Fruit fly (Drosophila melanogaster): ENCODE measurements around the gene PDCD-5.

PDCD-5 gene

dm6 chr3L:16211156-16211935 is 20.5 kb downstream of the PDCD-5 start (continued):
- TF ChIP-seq Sox15 (GFP tag; optimal IDR thresholded peaks at IDR 0.05) (peak; percentile 58), achi (GFP tag; optimal IDR thresholded peaks at IDR 0.05) (peak; percentile 81), OdsH (GFP tag; optimal IDR thresholded peaks at IDR 0.05) (peak; percentile 87), svp (GFP tag) (peak; percentile 70), CG8319 (GFP tag; optimal IDR thresholded peaks at IDR 0.05) (peak; percentile 53), CG11762 (GFP tag; optimal IDR thresholded peaks at IDR 0.05; ENCODE audit: insufficient read depth) (peak; percentile 32), CG11902 (GFP tag; optimal IDR thresholded peaks at IDR 0.05) (peak; percentile 50), eg (GFP tag; IDR thresholded peaks at IDR 0.05) (peak; percentile 55; the same call in 2 of the 3 replicates), CG32006 (GFP tag; optimal IDR thresholded peaks at IDR 0.05) (peak; percentile 97), topi (GFP tag; optimal IDR thresholded peaks at IDR 0.05) (peak; percentile 56), Met (GFP tag; optimal IDR thresholded peaks at IDR 0.05) (peak; percentile 78), net (GFP tag; optimal IDR thresholded peaks at IDR 0.05) (peak; percentile 86), salr (GFP tag; optimal IDR thresholded peaks at IDR 0.05) (peak; percentile 16 to 95), fd59A (GFP tag; optimal IDR thresholded peaks at IDR 0.05) (peak; percentile 79), CG9139 (GFP tag; optimal IDR thresholded peaks at IDR 0.05) (no peak), CG6854 (GFP tag; optimal IDR thresholded peaks at IDR 0.05) (peak; percentile 17), Eip75B (GFP tag; optimal IDR thresholded peaks at IDR 0.05) (peak; percentile 69), Gug (GFP tag; IDR thresholded peaks at IDR 0.05) (peak; percentile 49; the same call in 1 of the 2 replicates), CG15336 (GFP tag; IDR thresholded peaks at IDR 0.05) (peak; percentile 71), CG6163 (GFP tag; IDR thresholded peaks at IDR 0.05) (peak; percentile 74), ss (GFP tag; optimal IDR thresholded peaks at IDR 0.05) (peak; percentile 53 to 55), CG4318 (GFP tag; optimal IDR thresholded peaks at IDR 0.05) (peak; percentile 90), Ets96B (tag; optimal IDR thresholded peaks at IDR 0.05) (peak; percentile 78), Hr4 (GFP tag; optimal IDR thresholded peaks at IDR 0.05) (peak; percentile 86), spab (GFP tag; optimal IDR thresholded peaks at IDR 0.05) (peak; percentile 75), CG3032 (tag; optimal IDR thresholded peaks at IDR 0.05) (peak; percentile 78), Sox14 (GFP tag; optimal IDR thresholded peaks at IDR 0.05) (peak; percentile 73), lz (GFP tag; optimal IDR thresholded peaks at IDR 0.05) (peak; percentile 71), Eip78C (GFP tag) (peak; percentile 84), CG7368 (GFP tag; optimal IDR thresholded peaks at IDR 0.05) (peak; percentile 16), CG11294 (GFP tag; IDR thresholded peaks at IDR 0.05) (no peak; the same call in 1 of the 2 replicates), CG3919 (GFP tag; optimal IDR thresholded peaks at IDR 0.05) (peak; percentile 41), CG1621 (tag; optimal IDR thresholded peaks at IDR 0.05) (peak; percentile 47), CG31627 (GFP tag; optimal IDR thresholded peaks at IDR 0.05) (peak; percentile 53), CG8632 (GFP tag; optimal IDR thresholded peaks at IDR 0.05) (peak; percentile 81), Sox102F (GFP tag; optimal IDR thresholded peaks at IDR 0.05) (peak; percentile 53), pdm3 (GFP tag; optimal IDR thresholded peaks at IDR 0.05) (peak; percentile 78)

dm6 chr3L:16209641-16210040 is 22.2 kb downstream of the PDCD-5 start:
- TF ChIP-seq CG9139 (GFP tag; optimal IDR thresholded peaks at IDR 0.05), result peak; percentile 34
- TF ChIP-seq CG6163 (GFP tag; IDR thresholded peaks at IDR 0.05), result 0 out of 3 replicates have a peak, but pooled peaks have one; percentile 20
- 0 out of 3 replicates have a peak, but pooled peaks have one; percentile 8 for TF ChIP-seq eg (GFP tag; IDR thresholded peaks at IDR 0.05)
- no peak for TF ChIP-seq Ets96B (tag; optimal IDR thresholded peaks at IDR 0.05)
- TF ChIP-seq Sox15 (GFP tag; optimal IDR thresholded peaks at IDR 0.05), result no peak
- TF ChIP-seq Eip75B (GFP tag; optimal IDR thresholded peaks at IDR 0.05), result peak; percentile 20
- TF ChIP-seq ss (GFP tag; optimal IDR thresholded peaks at IDR 0.05), result peak; percentile 36 to 75
- peak; percentile 14 for TF ChIP-seq CG6808 (GFP tag; optimal IDR thresholded peaks at IDR 0.05)

All from whole organism, prepupa.